Worm (Caenorhabditis elegans) whole organism, L4 larva: Measurements from ENCODE around the gene srp-8.

Source experiments
- F10B5.3 ChIP-seq: sonication (generic microtip); optimal IDR thresholded peaks from 2 replicates; lab custom pipeline; 2016; ENCODE audit warnings: mild to moderate bottlenecking, missing genetic modification characterization, missing compliant biosample characterization
- F26F4.8 ChIP-seq: fragments of 200-800 bp; sonication (Bioruptor generic); conservative IDR thresholded peaks from 2 replicates; pipeline ENCODE4 v1.3.6; 2022; ENCODE audit warnings: missing genetic modification characterization, missing compliant biosample characterization
- F37D6.2 ChIP-seq: sonication (generic microtip); optimal IDR thresholded peaks from 2 replicates; lab custom pipeline; 2016; ENCODE audit warnings: mild to moderate bottlenecking, missing genetic modification characterization, missing compliant biosample characterization
- F49E8.2 ChIP-seq: sonication (generic microtip); optimal IDR thresholded peaks from 2 replicates; lab custom pipeline; 2016; ENCODE audit warnings: missing compliant biosample characterization, mild to moderate bottlenecking, missing genetic modification characterization, borderline replicate concordance
- T20F7.1 ChIP-seq: fragments of 200-800 bp; sonication (Bioruptor generic); optimal IDR thresholded peaks from 2 replicates; lab custom pipeline; 2018; ENCODE audit warnings: mild to moderate bottlenecking, missing genetic modification characterization, missing compliant biosample characterization
- T26A8.4 ChIP-seq: fragments of 200-800 bp; sonication (Bioruptor generic); IDR thresholded peaks from 2 replicates; pipeline ENCODE4 v1.3.6; 2022; ENCODE audit warnings: missing genetic modification characterization, missing compliant biosample characterization
- Y48G9A.11 ChIP-seq: fragments of 200-800 bp; sonication (Bioruptor generic); IDR thresholded peaks from 2 replicates; pipeline ENCODE4 v1.3.6; 2022; ENCODE audit warnings: missing genetic modification reagents, missing genetic modification characterization, missing compliant biosample characterization
- Y75B8A.6 ChIP-seq: fragments of 200-800 bp; sonication (Bioruptor generic); IDR thresholded peaks from 2 replicates; pipeline ENCODE4 v1.3.6; 2022; ENCODE audit warnings: missing genetic modification reagents, missing genetic modification characterization, missing compliant biosample characterization
- ZK337.2 ChIP-seq: fragments of 200-800 bp; sonication (Bioruptor generic); IDR thresholded peaks from 2 replicates; pipeline ENCODE4 v1.3.6; 2022; ENCODE audit warnings: missing genetic modification reagents, missing genetic modification characterization, missing compliant biosample characterization
- aha-1 ChIP-seq: fragments of 150-350 bp; peaks from one replicate; lab custom pipeline; 2014; ENCODE audit warnings: missing biosample characterization, missing genetic modification characterization
- ama-1 ChIP-seq: fragments of 150-350 bp; optimal IDR thresholded peaks from 2 replicates; lab custom pipeline; 2014; ENCODE audit warnings: inconsistent platforms, mixed read lengths
- ceh-32 ChIP-seq: sonication (generic microtip); optimal IDR thresholded peaks from 2 replicates; lab custom pipeline; 2016; ENCODE audit warnings: mild to moderate bottlenecking, missing genetic modification characterization, missing compliant biosample characterization; ENCODE audit not compliant: poor library complexity
- ceh-82 ChIP-seq: sonication (generic microtip); optimal IDR thresholded peaks from 2 replicates; lab custom pipeline; 2017; ENCODE audit warnings: missing biosample characterization, missing genetic modification characterization
- daf-12 ChIP-seq: fragments of 150-350 bp; optimal IDR thresholded peaks from 2 replicates; lab custom pipeline; 2014; ENCODE audit warnings: missing biosample characterization, missing genetic modification reagents, missing genetic modification characterization
- daf-16 ChIP-seq, 3 experiments: sonication (generic microtip); optimal IDR thresholded peaks; 2 replicates each; lab custom pipeline; 2016 to 2017; ENCODE audit warnings: missing genetic modification characterization in 3 of 3, missing genetic modification reagents in 3 of 3, mild to moderate bottlenecking in 2 of 3, missing compliant biosample characterization in 2 of 3, missing biosample characterization in 1 of 3, moderate library complexity in 1 of 3
- daf-19 ChIP-seq: fragments of 200-800 bp; sonication (Bioruptor generic); conservative IDR thresholded peaks from 2 replicates; pipeline ENCODE4 v1.3.6; 2022; ENCODE audit warnings: missing genetic modification characterization, missing compliant biosample characterization
- dmd-6 ChIP-seq: fragments of 200-800 bp; sonication (Bioruptor generic); IDR thresholded peaks from 2 replicates; pipeline ENCODE4 v1.3.6; 2022; ENCODE audit warnings: missing genetic modification reagents, missing genetic modification characterization, missing compliant biosample characterization
- dmd-8 ChIP-seq: fragments of 200-800 bp; sonication (Bioruptor generic); IDR thresholded peaks from 2 replicates; pipeline ENCODE4 v1.3.6; 2022; ENCODE audit warnings: missing genetic modification characterization, missing compliant biosample characterization
- dmd-9 ChIP-seq: fragments of 200-800 bp; sonication (Bioruptor generic); IDR thresholded peaks from 2 replicates; pipeline ENCODE4 v1.3.6; 2022; ENCODE audit warnings: missing genetic modification reagents, missing genetic modification characterization, missing compliant biosample characterization
- egl-43 ChIP-seq: fragments of 200-800 bp; sonication (Bioruptor generic); IDR thresholded peaks from 2 replicates; pipeline ENCODE4 v1.3.6; 2022; ENCODE audit warnings: missing genetic modification reagents, missing genetic modification characterization, missing compliant biosample characterization
- fkh-10 ChIP-seq: fragments of 150-350 bp; optimal IDR thresholded peaks from 2 replicates; lab custom pipeline; 2014; ENCODE audit warnings: missing biosample characterization, missing genetic modification reagents, missing genetic modification characterization
- lin-13 ChIP-seq: fragments of 150-350 bp; optimal IDR thresholded peaks from 2 replicates; lab custom pipeline; 2014; ENCODE audit warnings: missing biosample characterization, missing genetic modification reagents, missing genetic modification characterization
- lin-15B ChIP-seq: fragments of 150-350 bp; sonication (generic microtip); optimal IDR thresholded peaks from 3 replicates; lab custom pipeline; 2014; ENCODE audit warnings: missing biosample characterization, missing genetic modification characterization
- lin-29 ChIP-seq: fragments of 200-800 bp; sonication (Bioruptor generic); IDR thresholded peaks from 2 replicates; pipeline ENCODE4 v1.3.6; 2022; ENCODE audit warnings: missing genetic modification reagents, missing genetic modification characterization, missing compliant biosample characterization
- lir-3 ChIP-seq: sonication (generic microtip); optimal IDR thresholded peaks from 2 replicates; lab custom pipeline; 2016; ENCODE audit warnings: mild to moderate bottlenecking, missing genetic modification characterization, missing compliant biosample characterization
- madf-9 ChIP-seq: fragments of 200-800 bp; sonication (Bioruptor generic); conservative IDR thresholded peaks from 2 replicates; pipeline ENCODE4 v1.3.6; 2022; ENCODE audit warnings: missing genetic modification reagents, missing genetic modification characterization, missing compliant biosample characterization
- mes-2 ChIP-seq: sonication (generic microtip); optimal IDR thresholded peaks from 2 replicates; lab custom pipeline; 2016; ENCODE audit warnings: missing genotype, mild to moderate bottlenecking, missing genetic modification characterization, missing compliant biosample characterization; ENCODE audit not compliant: poor library complexity, severe bottlenecking
- mxl-3 ChIP-seq: fragments of 200-800 bp; sonication (Bioruptor generic); optimal IDR thresholded peaks from 2 replicates; lab custom pipeline; 2018; ENCODE audit warnings: mild to moderate bottlenecking, missing genetic modification characterization, missing compliant biosample characterization
- nhr-10 ChIP-seq: fragments of 150-350 bp; optimal IDR thresholded peaks from 2 replicates; lab custom pipeline; 2014; ENCODE audit warnings: missing biosample characterization, missing genetic modification characterization
- nhr-111 ChIP-seq: fragments of 200-800 bp; sonication (Bioruptor generic); optimal IDR thresholded peaks from 2 replicates; lab custom pipeline; 2018; ENCODE audit warnings: mild to moderate bottlenecking, missing genetic modification characterization, missing compliant biosample characterization
- nhr-237 ChIP-seq: sonication (generic microtip); optimal IDR thresholded peaks from 2 replicates; lab custom pipeline; 2017; ENCODE audit warnings: missing biosample characterization, missing genetic modification characterization
- nhr-41 ChIP-seq: fragments of 200-800 bp; sonication (Bioruptor generic); IDR thresholded peaks from 2 replicates; pipeline ENCODE4 v1.3.6; 2022; ENCODE audit warnings: missing genetic modification reagents, missing genetic modification characterization, missing compliant biosample characterization
- nhr-42 ChIP-seq: fragments of 200-800 bp; sonication (Bioruptor generic); IDR thresholded peaks from 2 replicates; pipeline ENCODE4 v1.3.6; 2022; ENCODE audit warnings: missing genetic modification characterization, missing compliant biosample characterization
- nhr-48 ChIP-seq: sonication (generic microtip); optimal IDR thresholded peaks from 2 replicates; lab custom pipeline; 2016; ENCODE audit warnings: mild to moderate bottlenecking, missing genetic modification characterization, missing compliant biosample characterization
- nhr-6 ChIP-seq: fragments of 150-350 bp; optimal IDR thresholded peaks from 2 replicates; lab custom pipeline; 2014; ENCODE audit warnings: missing biosample characterization, missing genetic modification characterization
- nhr-76 ChIP-seq: fragments of 150-350 bp; optimal IDR thresholded peaks from 2 replicates; lab custom pipeline; 2014; ENCODE audit warnings: missing biosample characterization, missing genetic modification characterization
- nhr-77 ChIP-seq: fragments of 150-350 bp; optimal IDR thresholded peaks from 2 replicates; lab custom pipeline; 2014; ENCODE audit warnings: missing biosample characterization, missing genetic modification characterization
- pha-4 ChIP-seq, 2 experiments: fragments of 150-350 bp in 1 of 2; fragments of 200-800 bp in 1 of 2; sonication (Bioruptor generic) in 1 of 2; IDR thresholded peaks in 1 of 2; optimal IDR thresholded peaks in 1 of 2; 2 replicates each; pipeline versions ENCODE4 v1.3.6 to Lab custom; 2014 to 2022; ENCODE audit warnings: missing genetic modification characterization in 2 of 2, missing genetic modification reagents in 2 of 2, missing biosample characterization in 1 of 2, missing compliant biosample characterization in 1 of 2
- php-3 ChIP-seq: fragments of 200-800 bp; sonication (Bioruptor generic); IDR thresholded peaks from 2 replicates; pipeline ENCODE4 v1.3.6; 2022; ENCODE audit warnings: missing genetic modification reagents, missing genetic modification characterization, missing compliant biosample characterization
- saeg-2 ChIP-seq: fragments of 200-800 bp; sonication (Bioruptor generic); IDR thresholded peaks from 2 replicates; pipeline ENCODE4 v1.3.6; 2022; ENCODE audit warnings: missing genetic modification reagents, missing genetic modification characterization, missing compliant biosample characterization
- snpc-1.2 ChIP-seq: fragments of 200-800 bp; sonication (Bioruptor generic); IDR thresholded peaks from 2 replicates; pipeline ENCODE4 v1.3.6; 2022; ENCODE audit warnings: missing genetic modification reagents, missing genetic modification characterization, missing compliant biosample characterization
- spr-3 ChIP-seq: fragments of 200-800 bp; sonication (Bioruptor generic); optimal IDR thresholded peaks from 2 replicates; lab custom pipeline; 2018; ENCODE audit warnings: mild to moderate bottlenecking, missing genetic modification characterization, missing compliant biosample characterization
- unc-130 ChIP-seq: sonication (generic microtip); optimal IDR thresholded peaks from 2 replicates; lab custom pipeline; 2016; ENCODE audit warnings: missing genetic modification reagents, missing genetic modification characterization, missing compliant biosample characterization
- unc-62 ChIP-seq, 3 experiments: fragments of 150-350 bp in 1 of 3; sonication (generic microtip); optimal IDR thresholded peaks in 2 of 3; peaks in 1 of 3; 1 replicate in 1 of 3; 2 replicates in 2 of 3; lab custom pipeline; 2014 to 2017; ENCODE audit warnings: missing biosample characterization in 3 of 3, missing genetic modification characterization in 3 of 3, missing genetic modification reagents in 3 of 3, missing genotype in 1 of 3
- zfp-2 ChIP-seq: sonication (generic microtip); optimal IDR thresholded peaks from 2 replicates; lab custom pipeline; 2016; ENCODE audit warnings: mild to moderate bottlenecking, missing genetic modification characterization, missing compliant biosample characterization
- zip-11 ChIP-seq: fragments of 200-800 bp; sonication (Bioruptor generic); IDR thresholded peaks from 2 replicates; pipeline ENCODE4 v1.3.6; 2022; ENCODE audit warnings: missing genetic modification characterization, missing compliant biosample characterization

Gene srp-8

DNA sequence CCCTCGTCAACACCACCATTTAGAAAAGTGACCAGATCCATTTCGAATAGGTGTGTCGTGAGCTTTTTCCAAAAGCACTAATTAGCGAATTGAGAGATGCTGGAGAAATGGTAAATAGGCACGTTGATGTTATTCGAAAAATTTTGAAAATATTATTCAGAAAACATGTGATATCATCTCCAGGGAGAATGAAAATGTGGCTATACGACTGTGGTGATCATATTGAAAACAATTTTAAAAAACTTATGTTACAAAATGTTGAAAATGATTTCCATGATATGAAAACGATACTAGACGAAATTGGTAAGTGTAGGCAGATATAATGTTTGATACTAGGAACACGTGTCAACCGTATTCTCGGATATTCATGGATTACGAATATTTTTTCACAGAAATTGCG lies 43.3 kb downstream of the srp-8 start, which contains the start of gene K07C11.10:
Gene K07C11.10, minus strand, starts transcription at position 101 of the 400 bp plus-strand sequence.
- TF ChIP-seq daf-12 (tag; lab: Kevin White, UChicago) (no peak), ceh-82 (tag; lab: Kevin White, UChicago) (no peak), snpc-1.2 (GFP tag; lab: Robert Waterston, UW) (no peak), madf-9 (GFP tag; lab: Robert Waterston, UW) (no peak), dmd-8 (GFP tag; lab: Robert Waterston, UW) (no peak), dmd-9 (GFP tag; lab: Robert Waterston, UW) (no peak), unc-62 (GFP tag; optimal IDR thresholded peaks at IDR 0.05 in 1 of 2; lab: Kevin White, UChicago) (peak in 1 of 2 experiments; percentile 47), unc-62 (tag; optimal IDR thresholded peaks at IDR 0.05; lab: Kevin White, UChicago) (no peak), zip-11 (GFP tag; lab: Robert Waterston, UW) (no peak)

DNA sequence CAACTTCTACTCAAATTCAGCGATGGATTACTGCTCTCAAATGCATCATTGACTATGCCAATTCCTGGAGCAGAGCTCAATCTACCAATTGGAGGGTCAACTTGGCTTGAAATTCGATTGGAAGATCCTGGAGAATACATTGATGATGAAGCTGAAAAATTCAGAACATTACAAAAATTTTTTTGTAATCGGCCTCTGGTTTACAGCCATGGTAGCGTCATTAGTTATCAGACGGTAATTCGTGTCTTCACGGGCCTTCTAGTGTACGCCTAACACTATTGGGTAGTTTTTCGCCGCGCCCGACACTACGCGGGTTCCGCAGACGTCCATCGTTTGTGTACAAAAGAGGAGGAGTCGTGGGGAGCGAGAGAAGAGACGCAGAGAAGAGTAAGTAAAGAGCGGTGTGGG lies 45.2 kb downstream of the srp-8 start:
- TF ChIP-seq madf-9 (GFP tag; lab: Robert Waterston, UW) (0 out of 2 replicates have a peak, but pooled peaks have one; percentile 10), mxl-3 (GFP tag; lab: Kevin White, UChicago) (peak; percentile 66), nhr-76 (tag; lab: Kevin White, UChicago) (no peak), mes-2 (peak; percentile 90), daf-19 (peak; percentile 71; the same call in 1 of the 2 replicates), saeg-2 (GFP tag; lab: Robert Waterston, UW) (0 out of 2 replicates have a peak, but pooled peaks have one; percentile 47), nhr-77 (tag; lab: Kevin White, UChicago) (peak; percentile 54), ceh-82 (tag; lab: Kevin White, UChicago) (no peak), nhr-6 (tag; lab: Kevin White, UChicago) (peak; percentile 65), zip-11 (GFP tag; lab: Robert Waterston, UW) (no peak), nhr-111 (peak; percentile 70), Y75B8A.6 (GFP tag; lab: Robert Waterston, UW) (no peak), T26A8.4 (GFP tag; lab: Robert Waterston, UW) (peak; percentile 91), Y48G9A.11 (GFP tag; lab: Robert Waterston, UW) (peak; percentile 92), nhr-48 (tag; lab: Kevin White, UChicago) (peak; percentile 81), lin-15B (no peak), F10B5.3 (tag; lab: Kevin White, UChicago) (peak; percentile 83), nhr-10 (tag; lab: Kevin White, UChicago) (peak; percentile 16), zfp-2 (peak; percentile 44), ZK337.2 (GFP tag; lab: Robert Waterston, UW) (no peak), lir-3 (tag; lab: Kevin White, UChicago) (peak; percentile 22), F37D6.2 (tag; lab: Kevin White, UChicago) (peak; percentile 66), unc-130 (GFP tag; lab: Kevin White, UChicago) (peak; percentile 91), nhr-42 (GFP tag; lab: Robert Waterston, UW) (peak; percentile 47), unc-62 (GFP tag; optimal IDR thresholded peaks at IDR 0.05 in 1 of 2; lab: Kevin White, UChicago) (peak in 1 of 2 experiments; percentile 90), unc-62 (tag; optimal IDR thresholded peaks at IDR 0.05; lab: Kevin White, UChicago) (no peak), ama-1 (lab: Kevin White, UChicago) (peak; percentile 94), php-3 (GFP tag; lab: Robert Waterston, UW) (peak; percentile 73), daf-16 (GFP tag; optimal IDR thresholded peaks at IDR 0.05; lab: Kevin White, UChicago) (peak; percentile 65 to 88), daf-16 (tag; optimal IDR thresholded peaks at IDR 0.05; lab: Kevin White, UChicago) (peak; percentile 86), T20F7.1 (GFP tag; lab: Kevin White, UChicago) (peak; percentile 82), lin-29 (GFP tag; lab: Robert Waterston, UW) (peak; percentile 25; the same call in 1 of the 2 replicates), fkh-10 (no peak), dmd-6 (GFP tag; lab: Robert Waterston, UW) (peak; percentile 74), nhr-237 (tag; lab: Kevin White, UChicago) (no peak), egl-43 (no peak), spr-3 (GFP tag; lab: Kevin White, UChicago) (peak; percentile 68), aha-1 (no peak), F49E8.2 (tag; lab: Kevin White, UChicago) (peak; percentile 97), ceh-32 (no peak), F26F4.8 (GFP tag; lab: Robert Waterston, UW) (no peak), pha-4 (GFP tag; IDR thresholded peaks at IDR 0.05; lab: Robert Waterston, UW) (peak; percentile 86), pha-4 (tag; optimal IDR thresholded peaks at IDR 0.05; lab: Kevin White, UChicago) (no peak), lin-13 (GFP tag; lab: Kevin White, UChicago) (peak; percentile 78), nhr-41 (GFP tag; lab: Robert Waterston, UW) (0 out of 2 replicates have a peak, but pooled peaks have one; percentile 8)
